Worm (Caenorhabditis elegans) whole organism, L4 larva: ENCODE results near the gene F58A4.6.
A peak's percentile ranks its signal among the peaks of the same experiment; 100 is the strongest.

Source experiments
- F10B5.3 ChIP-seq: sonication (generic microtip); optimal IDR thresholded peaks from 2 replicates; lab custom pipeline; 2016; ENCODE audit warnings: mild to moderate bottlenecking, missing genetic modification characterization, missing compliant biosample characterization
- F44E2.7 ChIP-seq: fragments of 200-800 bp; sonication (Bioruptor generic); IDR thresholded peaks from 2 replicates; pipeline ENCODE4 v2.1.2; 2022; ENCODE audit warnings: missing genetic modification characterization, missing compliant biosample characterization
- R02D3.7 ChIP-seq: fragments of 150-350 bp; sonication (generic microtip); optimal IDR thresholded peaks from 3 replicates; lab custom pipeline; 2014; ENCODE audit warnings: missing biosample characterization, missing genetic modification characterization
- T20F7.1 ChIP-seq: fragments of 200-800 bp; sonication (Bioruptor generic); optimal IDR thresholded peaks from 2 replicates; lab custom pipeline; 2018; ENCODE audit warnings: mild to moderate bottlenecking, missing genetic modification characterization, missing compliant biosample characterization
- arid-1 ChIP-seq: fragments of 200-800 bp; sonication (Bioruptor generic); conservative IDR thresholded peaks from 2 replicates; pipeline ENCODE4 v1.3.6; 2022; ENCODE audit warnings: missing genetic modification reagents, missing genetic modification characterization, missing compliant biosample characterization
- ceh-20 ChIP-seq: fragments of 200-800 bp; sonication (Bioruptor generic); IDR thresholded peaks from 2 replicates; pipeline ENCODE4 v1.3.6; 2022; ENCODE audit warnings: missing genetic modification reagents, missing genetic modification characterization, missing compliant biosample characterization
- ces-1 ChIP-seq: fragments of 150-350 bp; sonication (generic microtip); optimal IDR thresholded peaks from 4 replicates; lab custom pipeline; 2014; ENCODE audit warnings: missing biosample characterization, missing genetic modification reagents, missing genetic modification characterization
- ctbp-1 ChIP-seq: fragments of 200-800 bp; sonication (Bioruptor generic); IDR thresholded peaks from 2 replicates; pipeline ENCODE4 v1.3.6; 2022; ENCODE audit warnings: missing genetic modification reagents, missing genetic modification characterization, missing compliant biosample characterization
- daf-16 ChIP-seq, 3 experiments: sonication (generic microtip); optimal IDR thresholded peaks; 2 replicates each; lab custom pipeline; 2016 to 2017; ENCODE audit warnings: missing genetic modification characterization in 3 of 3, missing genetic modification reagents in 3 of 3, mild to moderate bottlenecking in 2 of 3, missing compliant biosample characterization in 2 of 3, missing biosample characterization in 1 of 3, moderate library complexity in 1 of 3
- daf-19 ChIP-seq: fragments of 200-800 bp; sonication (Bioruptor generic); conservative IDR thresholded peaks from 2 replicates; pipeline ENCODE4 v1.3.6; 2022; ENCODE audit warnings: missing genetic modification characterization, missing compliant biosample characterization
- dve-1 ChIP-seq: sonication (generic microtip); optimal IDR thresholded peaks from 2 replicates; lab custom pipeline; 2017; ENCODE audit warnings: antibody characterized with exemption, mild to moderate bottlenecking, missing genetic modification characterization, missing compliant biosample characterization; ENCODE audit not compliant: insufficient read depth
- egl-43 ChIP-seq: fragments of 200-800 bp; sonication (Bioruptor generic); IDR thresholded peaks from 2 replicates; pipeline ENCODE4 v1.3.6; 2022; ENCODE audit warnings: missing genetic modification reagents, missing genetic modification characterization, missing compliant biosample characterization
- fos-1 ChIP-seq: fragments of 150-350 bp; optimal IDR thresholded peaks from 2 replicates; lab custom pipeline; 2014; ENCODE audit warnings: missing biosample characterization, missing genetic modification characterization
- gei-8 ChIP-seq: fragments of 200-800 bp; sonication (Bioruptor generic); optimal IDR thresholded peaks from 2 replicates; lab custom pipeline; 2018; ENCODE audit warnings: mild to moderate bottlenecking, missing genetic modification characterization, missing compliant biosample characterization
- hlh-11 ChIP-seq: fragments of 200-800 bp; sonication (Bioruptor generic); optimal IDR thresholded peaks from 2 replicates; lab custom pipeline; 2018; ENCODE audit warnings: mild to moderate bottlenecking, missing genetic modification characterization, missing compliant biosample characterization
- hlh-30 ChIP-seq: sonication (generic microtip); optimal IDR thresholded peaks from 2 replicates; lab custom pipeline; 2017; ENCODE audit warnings: antibody characterized with exemption, mild to moderate bottlenecking, missing genetic modification characterization, missing compliant biosample characterization; ENCODE audit not compliant: insufficient read depth
- jun-1 ChIP-seq: fragments of 150-350 bp; optimal IDR thresholded peaks from 2 replicates; lab custom pipeline; 2014; ENCODE audit warnings: missing biosample characterization, missing genetic modification reagents, missing genetic modification characterization
- lim-7 ChIP-seq: fragments of 200-800 bp; sonication (Bioruptor generic); IDR thresholded peaks from 2 replicates; pipeline ENCODE4 v1.3.6; 2022; ENCODE audit warnings: missing genetic modification characterization, missing compliant biosample characterization
- lin-1 ChIP-seq: fragments of 200-800 bp; sonication (Bioruptor generic); IDR thresholded peaks from 2 replicates; pipeline ENCODE4 v1.3.6; 2022; ENCODE audit warnings: missing genetic modification reagents, missing genetic modification characterization, missing compliant biosample characterization
- lin-29 ChIP-seq: fragments of 200-800 bp; sonication (Bioruptor generic); IDR thresholded peaks from 2 replicates; pipeline ENCODE4 v1.3.6; 2022; ENCODE audit warnings: missing genetic modification reagents, missing genetic modification characterization, missing compliant biosample characterization
- lin-38 ChIP-seq: fragments of 200-800 bp; sonication (Bioruptor generic); IDR thresholded peaks from 2 replicates; pipeline ENCODE4 v1.3.6; 2022; ENCODE audit warnings: missing genetic modification reagents, missing genetic modification characterization, missing compliant biosample characterization
- lsy-2 ChIP-seq, 2 experiments: fragments of 150-350 bp in 1 of 2; sonication (generic microtip) in 1 of 2; optimal IDR thresholded peaks; 2 replicates each; lab custom pipeline; 2014 to 2017; ENCODE audit warnings: missing biosample characterization in 2 of 2, missing genetic modification characterization in 2 of 2
- madf-5 ChIP-seq, 2 experiments: fragments of 200-800 bp; sonication (Bioruptor generic); IDR thresholded peaks; 2 replicates each; pipeline ENCODE4 v1.3.6; 2022; ENCODE audit warnings: missing compliant biosample characterization in 2 of 2, missing genetic modification characterization in 2 of 2
- mes-2 ChIP-seq: sonication (generic microtip); optimal IDR thresholded peaks from 2 replicates; lab custom pipeline; 2016; ENCODE audit warnings: missing genotype, mild to moderate bottlenecking, missing genetic modification characterization, missing compliant biosample characterization; ENCODE audit not compliant: poor library complexity, severe bottlenecking
- mxl-2 ChIP-seq: fragments of 200-800 bp; sonication (Bioruptor generic); conservative IDR thresholded peaks from 2 replicates; pipeline ENCODE4 v1.3.6; 2022; ENCODE audit warnings: missing genetic modification reagents, missing genetic modification characterization, missing compliant biosample characterization
- nhr-11 ChIP-seq: fragments of 150-350 bp; optimal IDR thresholded peaks from 2 replicates; lab custom pipeline; 2014; ENCODE audit warnings: missing biosample characterization, missing genetic modification characterization
- nhr-25 ChIP-seq: sonication (generic microtip); optimal IDR thresholded peaks from 2 replicates; lab custom pipeline; 2017; ENCODE audit warnings: missing genetic modification characterization, mild to moderate bottlenecking, missing compliant biosample characterization, antibody characterized with exemption, moderate library complexity, borderline replicate concordance; ENCODE audit not compliant: insufficient read depth
- nhr-28 ChIP-seq: fragments of 150-350 bp; optimal IDR thresholded peaks from 2 replicates; lab custom pipeline; 2014; ENCODE audit warnings: missing biosample characterization, missing genetic modification characterization
- nhr-48 ChIP-seq: sonication (generic microtip); optimal IDR thresholded peaks from 2 replicates; lab custom pipeline; 2016; ENCODE audit warnings: mild to moderate bottlenecking, missing genetic modification characterization, missing compliant biosample characterization
- nhr-6 ChIP-seq: fragments of 150-350 bp; optimal IDR thresholded peaks from 2 replicates; lab custom pipeline; 2014; ENCODE audit warnings: missing biosample characterization, missing genetic modification characterization
- nhr-77 ChIP-seq: fragments of 150-350 bp; optimal IDR thresholded peaks from 2 replicates; lab custom pipeline; 2014; ENCODE audit warnings: missing biosample characterization, missing genetic modification characterization
- php-3 ChIP-seq: fragments of 200-800 bp; sonication (Bioruptor generic); IDR thresholded peaks from 2 replicates; pipeline ENCODE4 v1.3.6; 2022; ENCODE audit warnings: missing genetic modification reagents, missing genetic modification characterization, missing compliant biosample characterization
- pqm-1 ChIP-seq: sonication (generic microtip); optimal IDR thresholded peaks from 2 replicates; lab custom pipeline; 2017; ENCODE audit warnings: missing biosample characterization, missing genetic modification characterization
- rbr-2 ChIP-seq: sonication (generic microtip); optimal IDR thresholded peaks from 2 replicates; lab custom pipeline; 2016; ENCODE audit warnings: missing genotype, missing genetic modification characterization, missing compliant biosample characterization
- saeg-2 ChIP-seq: fragments of 200-800 bp; sonication (Bioruptor generic); IDR thresholded peaks from 2 replicates; pipeline ENCODE4 v1.3.6; 2022; ENCODE audit warnings: missing genetic modification reagents, missing genetic modification characterization, missing compliant biosample characterization
- skn-1 ChIP-seq: fragments of 150-350 bp; optimal IDR thresholded peaks from 2 replicates; lab custom pipeline; 2014; ENCODE audit warnings: missing biosample characterization, missing genetic modification characterization
- snpc-1.2 ChIP-seq: fragments of 200-800 bp; sonication (Bioruptor generic); IDR thresholded peaks from 2 replicates; pipeline ENCODE4 v1.3.6; 2022; ENCODE audit warnings: missing genetic modification reagents, missing genetic modification characterization, missing compliant biosample characterization
- spr-3 ChIP-seq: fragments of 200-800 bp; sonication (Bioruptor generic); optimal IDR thresholded peaks from 2 replicates; lab custom pipeline; 2018; ENCODE audit warnings: mild to moderate bottlenecking, missing genetic modification characterization, missing compliant biosample characterization
- unc-62 ChIP-seq, 3 experiments: fragments of 150-350 bp in 1 of 3; sonication (generic microtip); optimal IDR thresholded peaks in 2 of 3; peaks in 1 of 3; 1 replicate in 1 of 3; 2 replicates in 2 of 3; lab custom pipeline; 2014 to 2017; ENCODE audit warnings: missing biosample characterization in 3 of 3, missing genetic modification characterization in 3 of 3, missing genetic modification reagents in 3 of 3, missing genotype in 1 of 3
- vab-7 ChIP-seq: fragments of 200-800 bp; sonication (Bioruptor generic); IDR thresholded peaks from 2 replicates; pipeline ENCODE4 v1.3.6; 2022; ENCODE audit warnings: missing genetic modification reagents, missing genetic modification characterization, missing compliant biosample characterization
- zip-2 ChIP-seq: fragments of 150-350 bp; optimal IDR thresholded peaks from 2 replicates; lab custom pipeline; 2014; ENCODE audit warnings: missing biosample characterization, missing genetic modification characterization
- ztf-11 ChIP-seq: fragments of 150-350 bp; optimal IDR thresholded peaks from 2 replicates; lab custom pipeline; 2014; ENCODE audit warnings: missing biosample characterization, missing genetic modification characterization

The F58A4.6 gene

ce11 chrIII:9570869-9571268 lies 43.4 kb upstream of the F58A4.6 start (continued):
- TF ChIP-seq php-3 (GFP tag; lab: Robert Waterston, UW) (no peak), zip-2 (tag; lab: Kevin White, UChicago) (no peak), lin-1 (GFP tag; lab: Robert Waterston, UW) (no peak), lin-38 (GFP tag; lab: Robert Waterston, UW) (peak; percentile 42; the same call in 1 of the 2 replicates), arid-1 (no peak), daf-19 (GFP tag; lab: Robert Waterston, UW) (no peak), nhr-48 (tag; lab: Kevin White, UChicago) (no peak), nhr-11 (no peak)
- TF ChIP-seq, all 104 proteins: peak for 5

- no peak for TF ChIP-seq ces-1 (GFP tag; lab: Kevin White, UChicago)
- TF ChIP-seq lin-38 (GFP tag; lab: Robert Waterston, UW) = peak; percentile 49
- TF ChIP-seq mes-2 (tag; lab: Kevin White, UChicago) = no peak
- TF ChIP-seq zip-2 (tag; lab: Kevin White, UChicago) = no peak
- TF ChIP-seq skn-1 = no peak
- TF ChIP-seq F10B5.3 (tag; lab: Kevin White, UChicago) = no peak
- TF ChIP-seq hlh-30 (tag; lab: Kevin White, UChicago) = peak; percentile 87
- no peak for TF ChIP-seq F44E2.7 (GFP tag; lab: Robert Waterston, UW)
- TF ChIP-seq ztf-11 (tag; lab: Kevin White, UChicago) = no peak
- TF ChIP-seq lin-29 = no peak
- no peak for TF ChIP-seq nhr-25 (tag; lab: Kevin White, UChicago)
- no peak for TF ChIP-seq gei-8 (GFP tag; lab: Kevin White, UChicago)
- TF ChIP-seq nhr-28 (tag; lab: Kevin White, UChicago) = no peak
- TF ChIP-seq saeg-2 = no peak
- TF ChIP-seq daf-16 (GFP tag; optimal IDR thresholded peaks at IDR 0.05; lab: Kevin White, UChicago) = no peak
- TF ChIP-seq daf-16 (tag; optimal IDR thresholded peaks at IDR 0.05; lab: Kevin White, UChicago) = peak; percentile 77
- TF ChIP-seq egl-43 (GFP tag; lab: Robert Waterston, UW) = no peak
- no peak for TF ChIP-seq R02D3.7 (tag; lab: Kevin White, UChicago)
- TF ChIP-seq rbr-2 = no peak
- no peak for TF ChIP-seq hlh-11
- TF ChIP-seq unc-62 (GFP tag; optimal IDR thresholded peaks at IDR 0.05 in 1 of 2; lab: Kevin White, UChicago) = peak in 1 of 2 experiments; percentile 45
- TF ChIP-seq unc-62 (tag; optimal IDR thresholded peaks at IDR 0.05; lab: Kevin White, UChicago) = no peak
- TF ChIP-seq lsy-2 (tag; optimal IDR thresholded peaks at IDR 0.05; lab: Kevin White, UChicago) = peak in 1 of 2 experiments; percentile 28
- no peak for TF ChIP-seq spr-3 (GFP tag; lab: Kevin White, UChicago)
- no peak for TF ChIP-seq php-3 (GFP tag; lab: Robert Waterston, UW)
- TF ChIP-seq fos-1 (tag; lab: Kevin White, UChicago) = no peak
- no peak for TF ChIP-seq vab-7 (GFP tag; lab: Robert Waterston, UW)
- TF ChIP-seq ceh-20 = no peak
- TF ChIP-seq madf-5 (GFP tag; IDR thresholded peaks at IDR 0.05; lab: Robert Waterston, UW) = no peak
Observed at ce11 chrIII:9580039-9580891, 34.0 kb upstream of the F58A4.6 start, which contains the start of gene ced-7. ced-7 (minus strand) TSS chrIII:9580089.

ce11 chrIII:9582240-9582639 lies 32.0 kb upstream of the F58A4.6 start, which contains the start of gene C48B4.3:
C48B4.3 (minus strand) TSS chrIII:9582388.
- no peak for TF ChIP-seq T20F7.1 (GFP tag; lab: Kevin White, UChicago)
- no peak for TF ChIP-seq lim-7 (GFP tag; lab: Robert Waterston, UW)
- TF ChIP-seq nhr-77 (tag; lab: Kevin White, UChicago) = peak; percentile 21
- TF ChIP-seq hlh-11 = peak; percentile 14
- TF ChIP-seq daf-16 (GFP tag; optimal IDR thresholded peaks at IDR 0.05; lab: Kevin White, UChicago) = no peak
- peak; percentile 99 for TF ChIP-seq daf-16 (tag; optimal IDR thresholded peaks at IDR 0.05; lab: Kevin White, UChicago)
- no peak for TF ChIP-seq R02D3.7 (tag; lab: Kevin White, UChicago)
- no peak for TF ChIP-seq ctbp-1
- TF ChIP-seq snpc-1.2 = no peak
- no peak for TF ChIP-seq jun-1
- TF ChIP-seq nhr-28 (tag; lab: Kevin White, UChicago) = peak; percentile 29
- peak; percentile 4 for TF ChIP-seq pqm-1 (tag; lab: Kevin White, UChicago)
- TF ChIP-seq mxl-2 (GFP tag; lab: Robert Waterston, UW) = no peak
- no peak for TF ChIP-seq nhr-6 (tag; lab: Kevin White, UChicago)
- peak; percentile 75 for TF ChIP-seq dve-1
- TF ChIP-seq php-3 (GFP tag; lab: Robert Waterston, UW) = peak; percentile 74
